Worm (Caenorhabditis elegans) whole organism, L4 larva: ENCODE measurements around the gene F49H12.4.

Experiments
- D1046.2 ChIP-seq: fragments of 200-800 bp; sonication (Bioruptor generic); IDR thresholded peaks from 2 replicates; pipeline ENCODE4 v1.3.6; 2022; ENCODE audit warnings: missing genetic modification characterization, missing compliant biosample characterization
- F26F4.8 ChIP-seq: fragments of 200-800 bp; sonication (Bioruptor generic); conservative IDR thresholded peaks from 2 replicates; pipeline ENCODE4 v1.3.6; 2022; ENCODE audit warnings: missing genetic modification characterization, missing compliant biosample characterization
- F37D6.2 ChIP-seq: sonication (generic microtip); optimal IDR thresholded peaks from 2 replicates; lab custom pipeline; 2016; ENCODE audit warnings: mild to moderate bottlenecking, missing genetic modification characterization, missing compliant biosample characterization
- F49E8.2 ChIP-seq: sonication (generic microtip); optimal IDR thresholded peaks from 2 replicates; lab custom pipeline; 2016; ENCODE audit warnings: missing compliant biosample characterization, mild to moderate bottlenecking, missing genetic modification characterization, borderline replicate concordance
- T20F7.1 ChIP-seq: fragments of 200-800 bp; sonication (Bioruptor generic); optimal IDR thresholded peaks from 2 replicates; lab custom pipeline; 2018; ENCODE audit warnings: mild to moderate bottlenecking, missing genetic modification characterization, missing compliant biosample characterization
- Y105C5A.15 ChIP-seq: fragments of 200-800 bp; sonication (Bioruptor generic); IDR thresholded peaks from 2 replicates; pipeline ENCODE4 v1.3.6; 2022; ENCODE audit warnings: missing genetic modification characterization, missing compliant biosample characterization
- Y48G9A.11 ChIP-seq: fragments of 200-800 bp; sonication (Bioruptor generic); IDR thresholded peaks from 2 replicates; pipeline ENCODE4 v1.3.6; 2022; ENCODE audit warnings: missing genetic modification reagents, missing genetic modification characterization, missing compliant biosample characterization
- Y75B8A.6 ChIP-seq: fragments of 200-800 bp; sonication (Bioruptor generic); IDR thresholded peaks from 2 replicates; pipeline ENCODE4 v1.3.6; 2022; ENCODE audit warnings: missing genetic modification reagents, missing genetic modification characterization, missing compliant biosample characterization
- ZK546.5 ChIP-seq, 2 experiments: sonication (generic microtip); optimal IDR thresholded peaks; 2 replicates each; lab custom pipeline; 2017; ENCODE audit warnings: missing biosample characterization in 2 of 2, missing genetic modification characterization in 2 of 2
- aha-1 ChIP-seq: fragments of 150-350 bp; peaks from one replicate; lab custom pipeline; 2014; ENCODE audit warnings: missing biosample characterization, missing genetic modification characterization
- attf-4 ChIP-seq: sonication (generic microtip); optimal IDR thresholded peaks from 3 replicates; lab custom pipeline; 2017; ENCODE audit warnings: missing biosample characterization, missing genetic modification characterization
- ceh-20 ChIP-seq: fragments of 200-800 bp; sonication (Bioruptor generic); IDR thresholded peaks from 2 replicates; pipeline ENCODE4 v1.3.6; 2022; ENCODE audit warnings: missing genetic modification reagents, missing genetic modification characterization, missing compliant biosample characterization
- daf-16 ChIP-seq, 3 experiments: sonication (generic microtip); optimal IDR thresholded peaks; 2 replicates each; lab custom pipeline; 2016 to 2017; ENCODE audit warnings: missing genetic modification characterization in 3 of 3, missing genetic modification reagents in 3 of 3, mild to moderate bottlenecking in 2 of 3, missing compliant biosample characterization in 2 of 3, missing biosample characterization in 1 of 3, moderate library complexity in 1 of 3
- daf-8 ChIP-seq: fragments of 200-800 bp; sonication (Bioruptor generic); IDR thresholded peaks from 2 replicates; pipeline ENCODE4 v1.3.6; 2022; ENCODE audit warnings: missing genetic modification characterization, missing compliant biosample characterization
- dpl-1 ChIP-seq: fragments of 150-350 bp; optimal IDR thresholded peaks from 2 replicates; lab custom pipeline; 2014; ENCODE audit warnings: missing biosample characterization, missing genetic modification reagents, missing genetic modification characterization
- hlh-11 ChIP-seq: fragments of 200-800 bp; sonication (Bioruptor generic); optimal IDR thresholded peaks from 2 replicates; lab custom pipeline; 2018; ENCODE audit warnings: mild to moderate bottlenecking, missing genetic modification characterization, missing compliant biosample characterization
- lin-1 ChIP-seq: fragments of 200-800 bp; sonication (Bioruptor generic); IDR thresholded peaks from 2 replicates; pipeline ENCODE4 v1.3.6; 2022; ENCODE audit warnings: missing genetic modification reagents, missing genetic modification characterization, missing compliant biosample characterization
- lin-13 ChIP-seq: fragments of 150-350 bp; optimal IDR thresholded peaks from 2 replicates; lab custom pipeline; 2014; ENCODE audit warnings: missing biosample characterization, missing genetic modification reagents, missing genetic modification characterization
- lsy-2 ChIP-seq, 2 experiments: fragments of 150-350 bp in 1 of 2; sonication (generic microtip) in 1 of 2; optimal IDR thresholded peaks; 2 replicates each; lab custom pipeline; 2014 to 2017; ENCODE audit warnings: missing biosample characterization in 2 of 2, missing genetic modification characterization in 2 of 2
- madf-5 ChIP-seq, 2 experiments: fragments of 200-800 bp; sonication (Bioruptor generic); IDR thresholded peaks; 2 replicates each; pipeline ENCODE4 v1.3.6; 2022; ENCODE audit warnings: missing compliant biosample characterization in 2 of 2, missing genetic modification characterization in 2 of 2
- mdl-1 ChIP-seq, 2 experiments: fragments of 150-350 bp in 1 of 2; sonication (generic microtip) in 1 of 2; optimal IDR thresholded peaks; 2 replicates each; lab custom pipeline; 2014 to 2017; ENCODE audit warnings: missing biosample characterization in 2 of 2, missing genetic modification characterization in 2 of 2
- mdt-29 ChIP-seq: fragments of 200-800 bp; sonication (Bioruptor generic); IDR thresholded peaks from 2 replicates; pipeline ENCODE4 v1.3.6; 2022; ENCODE audit warnings: missing genetic modification reagents, missing genetic modification characterization, missing compliant biosample characterization
- nhr-28 ChIP-seq: fragments of 150-350 bp; optimal IDR thresholded peaks from 2 replicates; lab custom pipeline; 2014; ENCODE audit warnings: missing biosample characterization, missing genetic modification characterization
- nhr-41 ChIP-seq: fragments of 200-800 bp; sonication (Bioruptor generic); IDR thresholded peaks from 2 replicates; pipeline ENCODE4 v1.3.6; 2022; ENCODE audit warnings: missing genetic modification reagents, missing genetic modification characterization, missing compliant biosample characterization
- nhr-42 ChIP-seq: fragments of 200-800 bp; sonication (Bioruptor generic); IDR thresholded peaks from 2 replicates; pipeline ENCODE4 v1.3.6; 2022; ENCODE audit warnings: missing genetic modification characterization, missing compliant biosample characterization
- nhr-48 ChIP-seq: sonication (generic microtip); optimal IDR thresholded peaks from 2 replicates; lab custom pipeline; 2016; ENCODE audit warnings: mild to moderate bottlenecking, missing genetic modification characterization, missing compliant biosample characterization
- nhr-6 ChIP-seq: fragments of 150-350 bp; optimal IDR thresholded peaks from 2 replicates; lab custom pipeline; 2014; ENCODE audit warnings: missing biosample characterization, missing genetic modification characterization
- nhr-76 ChIP-seq: fragments of 150-350 bp; optimal IDR thresholded peaks from 2 replicates; lab custom pipeline; 2014; ENCODE audit warnings: missing biosample characterization, missing genetic modification characterization
- nhr-77 ChIP-seq: fragments of 150-350 bp; optimal IDR thresholded peaks from 2 replicates; lab custom pipeline; 2014; ENCODE audit warnings: missing biosample characterization, missing genetic modification characterization
- php-3 ChIP-seq: fragments of 200-800 bp; sonication (Bioruptor generic); IDR thresholded peaks from 2 replicates; pipeline ENCODE4 v1.3.6; 2022; ENCODE audit warnings: missing genetic modification reagents, missing genetic modification characterization, missing compliant biosample characterization
- saeg-2 ChIP-seq: fragments of 200-800 bp; sonication (Bioruptor generic); IDR thresholded peaks from 2 replicates; pipeline ENCODE4 v1.3.6; 2022; ENCODE audit warnings: missing genetic modification reagents, missing genetic modification characterization, missing compliant biosample characterization
- set-16 ChIP-seq: fragments of 200-800 bp; sonication (Bioruptor generic); IDR thresholded peaks from 2 replicates; pipeline ENCODE4 v1.3.6; 2022; ENCODE audit warnings: missing genetic modification reagents, missing genetic modification characterization, missing compliant biosample characterization
- tra-1 ChIP-seq: fragments of 200-800 bp; sonication (Bioruptor generic); IDR thresholded peaks from 2 replicates; pipeline ENCODE4 v1.3.6; 2022; ENCODE audit warnings: missing genetic modification reagents, missing genetic modification characterization, missing compliant biosample characterization
- unc-62 ChIP-seq, 3 experiments: fragments of 150-350 bp in 1 of 3; sonication (generic microtip); optimal IDR thresholded peaks in 2 of 3; peaks in 1 of 3; 1 replicate in 1 of 3; 2 replicates in 2 of 3; lab custom pipeline; 2014 to 2017; ENCODE audit warnings: missing biosample characterization in 3 of 3, missing genetic modification characterization in 3 of 3, missing genetic modification reagents in 3 of 3, missing genotype in 1 of 3
- zfp-3 ChIP-seq: fragments of 200-800 bp; sonication (Bioruptor generic); conservative IDR thresholded peaks from 2 replicates; pipeline ENCODE4 v1.3.6; 2022; ENCODE audit warnings: missing genetic modification reagents, missing genetic modification characterization, missing compliant biosample characterization
- zip-2 ChIP-seq: fragments of 150-350 bp; optimal IDR thresholded peaks from 2 replicates; lab custom pipeline; 2014; ENCODE audit warnings: missing biosample characterization, missing genetic modification characterization
- ztf-7 ChIP-seq: fragments of 150-350 bp; optimal IDR thresholded peaks from 2 replicates; lab custom pipeline; 2014; ENCODE audit warnings: missing biosample characterization, missing genetic modification characterization

F49H12.4 gene

ce11 chrX:2079536-2079935 is at the start of gene F49H12.4:
TSS of gene F49H12.4 (plus strand) at chrX:2079836.
- no peak for TF ChIP-seq mdl-1 (tag; optimal IDR thresholded peaks at IDR 0.05; lab: Kevin White, UChicago)
- no peak for TF ChIP-seq ZK546.5 (tag; optimal IDR thresholded peaks at IDR 0.05; lab: Kevin White, UChicago)
- peak; percentile 44 for TF ChIP-seq aha-1 (tag; lab: Kevin White, UChicago)
- no peak for TF ChIP-seq lin-13 (GFP tag; lab: Kevin White, UChicago)
- TF ChIP-seq ceh-20 (GFP tag; lab: Robert Waterston, UW): no peak
- TF ChIP-seq ztf-7 (tag; lab: Kevin White, UChicago): no peak
- TF ChIP-seq F49E8.2 (tag; lab: Kevin White, UChicago): no peak
- TF ChIP-seq Y48G9A.11 (GFP tag; lab: Robert Waterston, UW): no peak
- TF ChIP-seq mdt-29 (GFP tag; lab: Robert Waterston, UW): no peak

- TF ChIP-seq set-16 (GFP tag; lab: Robert Waterston, UW) (no peak), unc-62 (GFP tag; optimal IDR thresholded peaks at IDR 0.05 in 1 of 2; lab: Kevin White, UChicago) (no peak), unc-62 (tag; optimal IDR thresholded peaks at IDR 0.05; lab: Kevin White, UChicago) (no peak), attf-4 (tag; lab: Kevin White, UChicago) (no peak), Y75B8A.6 (GFP tag; lab: Robert Waterston, UW) (no peak), hlh-11 (tag; lab: Kevin White, UChicago) (no peak), daf-16 (GFP tag; optimal IDR thresholded peaks at IDR 0.05; lab: Kevin White, UChicago) (no peak), daf-16 (tag; optimal IDR thresholded peaks at IDR 0.05; lab: Kevin White, UChicago) (peak; percentile 93), zfp-3 (no peak), T20F7.1 (GFP tag; lab: Kevin White, UChicago) (no peak), tra-1 (GFP tag; lab: Robert Waterston, UW) (no peak), php-3 (GFP tag; lab: Robert Waterston, UW) (0 out of 2 replicates have a peak, but pooled peaks have one; percentile 12), F26F4.8 (GFP tag; lab: Robert Waterston, UW) (no peak), daf-8 (GFP tag; lab: Robert Waterston, UW) (no peak), madf-5 (GFP tag; IDR thresholded peaks at IDR 0.05; lab: Robert Waterston, UW) (no peak), aha-1 (tag; lab: Kevin White, UChicago) (peak; percentile 34), saeg-2 (GFP tag; lab: Robert Waterston, UW) (no peak), dpl-1 (GFP tag; lab: Kevin White, UChicago) (no peak)
Observed at ce11 chrX:2030871-2031270, 48.8 kb upstream of the F49H12.4 start.

ce11 chrX:2031414-2031813 is 48.2 kb upstream of the F49H12.4 start, which contains the start of gene Y102A11A.5:
TSS of gene Y102A11A.5 (minus strand) at chrX:2031588.
- no peak for TF ChIP-seq D1046.2 (GFP tag; lab: Robert Waterston, UW)
- peak; percentile 36 for TF ChIP-seq nhr-28 (tag; lab: Kevin White, UChicago)

- no peak for TF ChIP-seq zip-2 (tag; lab: Kevin White, UChicago)
- no peak for TF ChIP-seq nhr-76
- no peak for TF ChIP-seq nhr-77 (tag; lab: Kevin White, UChicago)
- no peak for TF ChIP-seq mdt-29 (GFP tag; lab: Robert Waterston, UW)
- no peak for TF ChIP-seq hlh-11 (tag; lab: Kevin White, UChicago)
- TF ChIP-seq F37D6.2: no peak
- TF ChIP-seq nhr-6: no peak
- no peak for TF ChIP-seq nhr-41 (GFP tag; lab: Robert Waterston, UW)
- no peak for TF ChIP-seq lin-1 (GFP tag; lab: Robert Waterston, UW)
- TF ChIP-seq nhr-48 (tag; lab: Kevin White, UChicago): no peak
- no peak for TF ChIP-seq lsy-2 (tag; optimal IDR thresholded peaks at IDR 0.05; lab: Kevin White, UChicago)
- no peak for TF ChIP-seq Y105C5A.15 (GFP tag; lab: Robert Waterston, UW)
- TF ChIP-seq nhr-42 (GFP tag; lab: Robert Waterston, UW): no peak
Observed at ce11 chrX:2035172-2035571, 44.5 kb upstream of the F49H12.4 start, which contains the start of gene ergi-1. TSS of gene ergi-1 (minus strand) at chrX:2035272.
